Worm (Caenorhabditis elegans): ENCODE data around the gene gcy-6.

gcy-6 gene

DNA sequence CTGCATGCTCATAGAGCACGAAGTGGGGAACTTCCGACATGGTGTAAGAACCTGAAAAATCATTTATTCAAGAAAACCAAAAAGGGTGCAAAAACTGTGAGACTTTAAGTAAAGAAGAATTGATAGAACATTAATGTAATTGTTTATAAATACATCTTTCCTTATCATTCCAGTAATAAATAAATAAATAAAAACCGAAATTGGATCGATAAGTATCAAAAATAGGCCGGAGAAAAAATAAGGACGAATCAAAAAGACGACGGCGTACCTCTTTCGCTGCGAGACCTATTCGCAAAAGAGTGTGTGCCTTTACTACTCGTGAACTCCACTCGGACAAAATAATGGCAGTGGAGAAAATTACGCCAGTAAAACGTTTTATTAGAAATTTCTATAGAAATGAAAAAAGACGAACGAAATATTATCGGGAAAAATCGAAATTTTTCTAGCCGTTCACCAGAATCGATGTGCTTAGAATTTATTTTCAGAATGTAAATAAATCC, 39.1 kb upstream of the gcy-6 start, which contains the start of gene nol-56 (continued):
- TF ChIP-seq repo-1 (tag; optimal IDR thresholded peaks at IDR 0.05) (no peak), lsy-27 (tag; optimal IDR thresholded peaks at IDR 0.05; ENCODE audit: borderline replicate concordance, insufficient read depth) (no peak), nfya-2 (GFP tag; IDR thresholded peaks at IDR 0.05) (no peak), lin-26 (GFP tag; IDR thresholded peaks at IDR 0.05) (no peak), ZK185.1 (tag; optimal IDR thresholded peaks at IDR 0.05; ENCODE audit: poor library complexity, severe bottlenecking) (peak; percentile 79), rpc-1 (optimal IDR thresholded peaks at IDR 0.05) (no peak), rpc-1 (tag; optimal IDR thresholded peaks at IDR 0.05) (no peak), sdz-38 (tag; optimal IDR thresholded peaks at IDR 0.05) (no peak), fkh-3 (tag; optimal IDR thresholded peaks at IDR 0.05) (no peak), F57A8.1 (GFP tag; optimal IDR thresholded peaks at IDR 0.05) (no peak), tbx-9 (tag; optimal IDR thresholded peaks at IDR 0.05; ENCODE audit: borderline replicate concordance) (no peak), bed-2 (GFP tag; IDR thresholded peaks at IDR 0.05) (peak; percentile 14; the same call in 1 of the 2 replicates), athp-1 (tag; optimal IDR thresholded peaks at IDR 0.05) (peak; percentile 2), nhr-120 (GFP tag; IDR thresholded peaks at IDR 0.05) (no peak), C17E4.6 (GFP tag; IDR thresholded peaks at IDR 0.05) (no peak), zim-3 (tag; optimal IDR thresholded peaks at IDR 0.05) (no peak), madf-3 (GFP tag; IDR thresholded peaks at IDR 0.05) (peak; percentile 79), gei-17 (GFP tag; optimal IDR thresholded peaks at IDR 0.05) (no peak), lir-1 (GFP tag; conservative IDR thresholded peaks at IDR 0.05) (peak; percentile 33; the same call in 1 of the 2 replicates), lin-35 (GFP tag; optimal IDR thresholded peaks at IDR 0.05) (peak in 1 of 3 experiments; percentile 71), ceh-91 (GFP tag; IDR thresholded peaks at IDR 0.05) (no peak), F52B5.7 (tag; optimal IDR thresholded peaks at IDR 0.05) (no peak), pbrm-1 (GFP tag; IDR thresholded peaks at IDR 0.05) (peak; percentile 39; the same call in 1 of the 2 replicates), hmg-1.2 (GFP tag; IDR thresholded peaks at IDR 0.05) (0 out of 2 replicates have a peak, but pooled peaks have one; percentile 10), cebp-1 (GFP tag; IDR thresholded peaks at IDR 0.05) (no peak), cebp-1 (tag; optimal IDR thresholded peaks at IDR 0.05) (peak; percentile 53), dpff-1 (tag; optimal IDR thresholded peaks at IDR 0.05) (no peak), Y53F4B.3 (GFP tag; IDR thresholded peaks at IDR 0.05) (no peak), Y95B8A.8 (GFP tag; IDR thresholded peaks at IDR 0.05) (no peak), K11D2.4 (GFP tag; IDR thresholded peaks at IDR 0.05) (no peak), lsl-1 (GFP tag; optimal IDR thresholded peaks at IDR 0.05) (peak; percentile 53)

DNA sequence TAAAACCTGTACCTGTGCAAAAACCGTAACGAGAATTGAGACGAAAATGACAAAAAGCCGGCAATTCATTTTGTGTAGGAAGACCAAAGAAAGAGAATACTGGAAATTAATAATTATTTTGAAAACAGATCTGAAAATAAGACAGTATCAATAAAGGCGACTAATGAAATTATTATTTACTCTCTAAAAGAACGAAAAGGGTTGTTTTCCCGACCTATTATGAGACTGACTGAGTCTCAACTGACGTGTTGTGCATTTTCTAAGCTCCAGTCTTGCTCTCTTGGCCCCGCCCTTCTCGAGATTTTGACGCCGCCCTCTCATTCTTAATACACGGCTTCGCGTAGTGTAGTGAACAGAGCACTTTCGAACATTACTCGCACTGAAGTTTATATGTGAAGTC, 36.2 kb upstream of the gcy-6 start, which contains the start of gene K07C5.9:
K07C5.9 (minus strand) TSS at position 101 of the 400 bp plus-strand sequence.
- TF ChIP-seq snpc-3.4 (tag; optimal IDR thresholded peaks at IDR 0.05): peak; percentile 6
- no peak for TF ChIP-seq Y56A3A.18 (GFP tag; IDR thresholded peaks at IDR 0.05)
- TF ChIP-seq madf-6 (GFP tag; IDR thresholded peaks at IDR 0.05): 0 out of 2 replicates have a peak, but pooled peaks have one; percentile 43
- 0 out of 2 replicates have a peak, but pooled peaks have one; percentile 26 for TF ChIP-seq ekl-4 (GFP tag; IDR thresholded peaks at IDR 0.05)

DNA sequence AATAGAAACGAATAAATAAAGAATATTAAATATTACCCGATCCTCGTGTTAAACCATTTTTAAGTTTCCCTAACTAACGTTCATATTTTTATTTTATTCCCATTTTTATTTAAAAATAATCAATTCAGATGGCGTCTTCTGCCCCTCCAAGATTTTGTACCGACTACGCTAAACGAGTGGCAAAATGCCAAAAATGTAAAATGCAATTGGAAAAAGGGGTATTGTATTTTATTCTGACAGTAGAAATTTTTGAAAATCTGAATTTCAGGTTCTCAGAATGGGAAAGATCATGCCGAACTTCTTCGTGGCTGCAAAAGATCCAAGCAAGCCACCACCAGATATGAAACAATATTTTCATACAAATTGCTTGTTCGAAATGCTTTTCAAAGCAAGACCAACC, 29.1 kb upstream of the gcy-6 start, which contains the start of gene K07C5.3:
K07C5.3 (plus strand) TSS at position 129 of the 400 bp plus-strand sequence.
- TF ChIP-seq atf-7 (tag; optimal IDR thresholded peaks at IDR 0.05) (peak; percentile 27), ekl-4 (GFP tag; IDR thresholded peaks at IDR 0.05) (0 out of 2 replicates have a peak, but pooled peaks have one; percentile 59), ceh-100 (GFP tag; IDR thresholded peaks at IDR 0.05) (no peak), attf-6 (GFP tag; IDR thresholded peaks at IDR 0.05) (0 out of 2 replicates have a peak, but pooled peaks have one; percentile 17), unc-62 (GFP tag; optimal IDR thresholded peaks at IDR 0.05) (no peak), ztf-28 (GFP tag; IDR thresholded peaks at IDR 0.05) (no peak), madf-3 (GFP tag; IDR thresholded peaks at IDR 0.05) (peak; percentile 76), F10E7.11 (tag; optimal IDR thresholded peaks at IDR 0.05) (peak; percentile 56), hmg-1.2 (GFP tag; IDR thresholded peaks at IDR 0.05) (0 out of 2 replicates have a peak, but pooled peaks have one; percentile 6), hlh-26 (GFP tag; conservative IDR thresholded peaks at IDR 0.05) (no peak), F52B5.7 (tag; optimal IDR thresholded peaks at IDR 0.05) (peak; percentile 8), pbrm-1 (GFP tag; IDR thresholded peaks at IDR 0.05) (peak; percentile 48; the same call in 1 of the 2 replicates), lin-54 (GFP tag; optimal IDR thresholded peaks at IDR 0.05) (peak; percentile 2), Y56A3A.18 (GFP tag; IDR thresholded peaks at IDR 0.05) (no peak), F23B12.7 (tag; optimal IDR thresholded peaks at IDR 0.05; ENCODE audit: insufficient read depth) (no peak), cebp-1 (GFP tag; IDR thresholded peaks at IDR 0.05) (no peak), cebp-1 (tag; optimal IDR thresholded peaks at IDR 0.05) (peak; percentile 9), F39B2.1 (GFP tag; IDR thresholded peaks at IDR 0.05) (peak; percentile 71; the same call in 1 of the 2 replicates)

Measured in whole organism, young adult.